Worm (Caenorhabditis elegans) whole organism, young adult: ENCODE results near the gene T24E12.3.

Source experiments
- C17E4.6 ChIP-seq: fragments of 200-800 bp; sonication (Bioruptor generic); IDR thresholded peaks from 2 replicates; pipeline ENCODE4 v1.3.6; 2022; ENCODE audit warnings: missing genetic modification reagents, missing genetic modification characterization, missing compliant biosample characterization
- F57C9.4 ChIP-seq: sonication (generic microtip); optimal IDR thresholded peaks from 2 replicates; lab custom pipeline; 2017; ENCODE audit warnings: mild to moderate bottlenecking, missing genetic modification characterization, missing compliant biosample characterization
- bed-1 ChIP-seq: fragments of 200-800 bp; sonication (Bioruptor generic); IDR thresholded peaks from 2 replicates; pipeline ENCODE4 v1.3.6; 2022; ENCODE audit warnings: missing genetic modification reagents, missing genetic modification characterization, missing compliant biosample characterization
- cebp-1 ChIP-seq, 2 experiments: fragments of 200-800 bp in 1 of 2; sonication (Bioruptor generic) in 1 of 2; sonication (generic microtip) in 1 of 2; IDR thresholded peaks in 1 of 2; optimal IDR thresholded peaks in 1 of 2; 2 replicates each; pipeline versions ENCODE4 v1.3.6 to Lab custom; 2017 to 2022; ENCODE audit warnings: missing compliant biosample characterization in 2 of 2, missing genetic modification characterization in 2 of 2, mild to moderate bottlenecking in 1 of 2, missing genetic modification reagents in 1 of 2, moderate library complexity in 1 of 2
- dpl-1 ChIP-seq: fragments of 150-350 bp; optimal IDR thresholded peaks from 2 replicates; lab custom pipeline; 2014; ENCODE audit warnings: missing biosample characterization, missing genetic modification reagents, missing genetic modification characterization
- hrde-1 ChIP-seq: sonication (generic microtip); optimal IDR thresholded peaks from 2 replicates; lab custom pipeline; 2016; ENCODE audit warnings: missing genetic modification characterization, mild to moderate bottlenecking, missing compliant biosample characterization, moderate library complexity, missing genotype, missing genetic modification reagents, borderline replicate concordance
- madf-10 ChIP-seq: sonication (generic microtip); optimal IDR thresholded peaks from 2 replicates; lab custom pipeline; 2016; ENCODE audit warnings: mild to moderate bottlenecking, missing genetic modification characterization, missing compliant biosample characterization
- nhr-80 ChIP-seq: sonication (generic microtip); optimal IDR thresholded peaks from 2 replicates; lab custom pipeline; 2016; ENCODE audit warnings: missing genetic modification characterization, missing compliant biosample characterization
- snpc-4 ChIP-seq, 5 experiments: fragments of 150-350 bp in 1 of 5; sonication (generic microtip) in 4 of 5; optimal IDR thresholded peaks; 2 replicates each; lab custom pipeline; 2014 to 2018; ENCODE audit warnings: missing genetic modification characterization in 5 of 5, missing biosample characterization in 3 of 5, antibody characterized with exemption in 2 of 5, mild to moderate bottlenecking in 2 of 5, missing compliant biosample characterization in 2 of 5, missing genotype in 2 of 5, moderate library complexity in 2 of 5, missing genetic modification reagents in 1 of 5

DNA sequence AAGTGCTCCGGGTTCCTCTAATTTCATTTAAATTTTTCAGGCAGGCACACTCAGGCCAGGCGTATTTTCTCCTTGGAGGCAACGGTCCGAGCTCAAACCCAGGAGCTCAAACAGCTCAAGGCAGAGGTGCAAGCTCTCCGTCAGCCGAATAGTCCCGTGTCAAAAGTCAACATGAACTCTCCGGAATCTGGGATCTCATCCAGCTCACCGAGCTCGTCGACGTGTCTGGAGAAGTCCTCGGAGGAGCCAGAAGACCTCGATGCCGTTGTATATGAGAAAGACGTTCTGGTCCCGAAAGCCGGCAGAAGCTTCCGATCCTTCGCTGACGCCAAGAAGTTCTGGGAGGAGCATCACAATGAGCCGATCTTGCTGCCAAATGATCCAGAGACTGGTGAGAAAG is 9.9 kb downstream of the T24E12.3 start:
- TF ChIP-seq hrde-1 (tag; lab: Kevin White, UChicago) (no peak), F57C9.4 (tag; lab: Kevin White, UChicago) (no peak), snpc-4 (GFP tag; optimal IDR thresholded peaks at IDR 0.05; lab: Kevin White, UChicago) (no peak), snpc-4 (tag; optimal IDR thresholded peaks at IDR 0.05; lab: Kevin White, UChicago) (no peak), C17E4.6 (no peak), cebp-1 (GFP tag; IDR thresholded peaks at IDR 0.05; lab: Robert Waterston, UW) (no peak), cebp-1 (tag; optimal IDR thresholded peaks at IDR 0.05; lab: Kevin White, UChicago) (no peak), bed-1 (no peak), madf-10 (tag; lab: Kevin White, UChicago) (no peak), nhr-80 (tag; lab: Kevin White, UChicago) (no peak), dpl-1 (GFP tag; lab: Kevin White, UChicago) (no peak)
